Worm (Caenorhabditis elegans): ENCODE measurements around the gene F22E5.12.
A peak's percentile ranks its signal among the peaks of the same experiment; 100 is the strongest.

Gene F22E5.12

ce11 chrII:2637359-2637758, 9.3 kb downstream of the F22E5.12 start, which contains the start of gene F22E5.21:
F22E5.21 (minus strand) TSS chrII:2637459.
- no peak for TF ChIP-seq zag-1 (tag; optimal IDR thresholded peaks at IDR 0.05)
- no peak for TF ChIP-seq ztf-4 (tag; optimal IDR thresholded peaks at IDR 0.05)

- no peak for TF ChIP-seq egl-27 (tag; optimal IDR thresholded peaks at IDR 0.05)
- TF ChIP-seq tlp-1 (tag; optimal IDR thresholded peaks at IDR 0.05) = no peak
- no peak for TF ChIP-seq nhr-237 (tag; optimal IDR thresholded peaks at IDR 0.05)
- TF ChIP-seq ztf-11 (tag; optimal IDR thresholded peaks at IDR 0.05) = no peak
- TF ChIP-seq hpl-2 (GFP tag; optimal IDR thresholded peaks at IDR 0.05) = no peak
- no peak for TF ChIP-seq ceh-88 (GFP tag; IDR thresholded peaks at IDR 0.05)
- TF ChIP-seq irx-1 (tag; optimal IDR thresholded peaks at IDR 0.05) = no peak
- no peak for TF ChIP-seq nhr-77 (tag; optimal IDR thresholded peaks at IDR 0.05)
Observed at ce11 chrII:2631169-2631568, 15.5 kb downstream of the F22E5.12 start, which contains the start of gene D2062.1. D2062.1 (plus strand) TSS chrII:2631469.

ce11 chrII:2629270-2629669, 17.4 kb downstream of the F22E5.12 start, which contains the start of gene sri-37:
sri-37 (plus strand) TSS chrII:2629570.
- TF ChIP-seq nhr-84 (tag; optimal IDR thresholded peaks at IDR 0.05) (no peak), lin-14 (GFP tag; optimal IDR thresholded peaks at IDR 0.05) (no peak), efl-1 (optimal IDR thresholded peaks at IDR 0.05) (no peak), efl-1 (GFP tag; optimal IDR thresholded peaks at IDR 0.05 in 1 of 2) (no peak), elt-3 (tag; optimal IDR thresholded peaks at IDR 0.05) (no peak), nhr-71 (tag; optimal IDR thresholded peaks at IDR 0.05) (no peak), nhr-237 (tag; optimal IDR thresholded peaks at IDR 0.05) (no peak), hlh-17 (GFP tag; optimal IDR thresholded peaks at IDR 0.05; ENCODE audit: borderline replicate concordance) (no peak), irx-1 (tag; optimal IDR thresholded peaks at IDR 0.05) (no peak), sup-37 (GFP tag; optimal IDR thresholded peaks at IDR 0.05) (no peak), unc-30 (tag; optimal IDR thresholded peaks at IDR 0.05) (no peak), zag-1 (tag; optimal IDR thresholded peaks at IDR 0.05) (no peak), elt-2 (tag; optimal IDR thresholded peaks at IDR 0.05) (no peak), C34B4.2 (tag; optimal IDR thresholded peaks at IDR 0.05) (no peak), mdl-1 (tag; optimal IDR thresholded peaks at IDR 0.05) (no peak), zip-4 (GFP tag; optimal IDR thresholded peaks at IDR 0.05) (no peak), lin-15B (tag; optimal IDR thresholded peaks at IDR 0.05) (no peak)

ce11 chrII:2628401-2628800, 18.3 kb downstream of the F22E5.12 start:
- TF ChIP-seq lin-14 (GFP tag; optimal IDR thresholded peaks at IDR 0.05) = no peak
- TF ChIP-seq aha-1 (tag; optimal IDR thresholded peaks at IDR 0.05) = no peak
- TF ChIP-seq swsn-7 (tag; optimal IDR thresholded peaks at IDR 0.05) = no peak

- TF ChIP-seq hlh-17 (GFP tag; optimal IDR thresholded peaks at IDR 0.05; ENCODE audit: borderline replicate concordance) (no peak), efl-1 (optimal IDR thresholded peaks at IDR 0.05) (no peak), efl-1 (GFP tag; optimal IDR thresholded peaks at IDR 0.05 in 1 of 2) (peak in 1 of 2 experiments; percentile 60)
Observed at ce11 chrII:2627154-2627799, 19.4 kb downstream of the F22E5.12 start, which contains the start of gene sri-71. sri-71 (plus strand) TSS chrII:2627749.

- no peak for TF ChIP-seq snpc-4 (tag; optimal IDR thresholded peaks at IDR 0.05)
- no peak for TF ChIP-seq nhr-84 (tag; optimal IDR thresholded peaks at IDR 0.05)
- TF ChIP-seq irx-1 (tag; optimal IDR thresholded peaks at IDR 0.05) = no peak
- no peak for TF ChIP-seq ceh-82 (tag; optimal IDR thresholded peaks at IDR 0.05)
- no peak for TF ChIP-seq efl-1 (optimal IDR thresholded peaks at IDR 0.05)
- TF ChIP-seq efl-1 (GFP tag; optimal IDR thresholded peaks at IDR 0.05 in 1 of 2) = no peak
- TF ChIP-seq nhr-85 (tag) = no peak
- TF ChIP-seq nhr-90 (tag; optimal IDR thresholded peaks at IDR 0.05; ENCODE audit: poor library complexity) = no peak
- no peak for TF ChIP-seq C16A3.4 (tag; optimal IDR thresholded peaks at IDR 0.05)
- no peak for TF ChIP-seq hlh-4 (tag; optimal IDR thresholded peaks at IDR 0.05)
- TF ChIP-seq egl-27 (tag; optimal IDR thresholded peaks at IDR 0.05) = no peak
- TF ChIP-seq skn-1 (tag; optimal IDR thresholded peaks at IDR 0.05) = no peak
Observed at ce11 chrII:2624792-2625191, 21.9 kb downstream of the F22E5.12 start, which contains the start of gene lgc-28. lgc-28 (plus strand) TSS chrII:2625092.
